Worm (Caenorhabditis elegans) whole organism, L3 larva: ENCODE measurements around the gene ZC262.7.

Experiments
- R02D3.7 ChIP-seq: fragments of 150-350 bp; optimal IDR thresholded peaks from 2 replicates; lab custom pipeline; 2014; ENCODE audit warnings: missing biosample characterization, missing genetic modification characterization
- ZK546.5 ChIP-seq: sonication (generic microtip); optimal IDR thresholded peaks from 2 replicates; lab custom pipeline; 2017; ENCODE audit warnings: missing biosample characterization, missing genetic modification characterization
- ama-1 ChIP-seq: fragments of 150-350 bp; optimal IDR thresholded peaks from 2 replicates; lab custom pipeline; 2018
- ceh-16 ChIP-seq: sonication (generic microtip); optimal IDR thresholded peaks from 2 replicates; lab custom pipeline; 2017; ENCODE audit warnings: missing biosample characterization, missing genetic modification characterization
- ceh-28 ChIP-seq: fragments of 150-350 bp; optimal IDR thresholded peaks from 2 replicates; lab custom pipeline; 2014; ENCODE audit warnings: missing biosample characterization, missing genetic modification reagents, missing genetic modification characterization
- ceh-82 ChIP-seq: fragments of 150-350 bp; optimal IDR thresholded peaks from 2 replicates; lab custom pipeline; 2014; ENCODE audit warnings: missing biosample characterization, missing genetic modification characterization
- ceh-9 ChIP-seq: sonication (generic microtip); optimal IDR thresholded peaks from 2 replicates; lab custom pipeline; 2018; ENCODE audit warnings: missing biosample characterization, missing genetic modification characterization
- egl-27 ChIP-seq: sonication (generic microtip); optimal IDR thresholded peaks from 4 replicates; lab custom pipeline; 2017; ENCODE audit warnings: missing biosample characterization, missing genetic modification reagents, missing genetic modification characterization
- egl-5 ChIP-seq: fragments of 150-350 bp; optimal IDR thresholded peaks from 2 replicates; lab custom pipeline; 2017; ENCODE audit warnings: missing biosample characterization, missing genetic modification reagents, missing genetic modification characterization, inconsistent platforms
- elt-2 ChIP-seq: sonication (generic microtip); optimal IDR thresholded peaks from 2 replicates; lab custom pipeline; 2016; ENCODE audit warnings: missing genetic modification reagents, mild to moderate bottlenecking, missing genetic modification characterization, missing compliant biosample characterization
- elt-3 ChIP-seq, 3 experiments: fragments of 150-350 bp in 1 of 3; sonication (generic microtip) in 2 of 3; optimal IDR thresholded peaks; 2 replicates in 2 of 3; 4 replicates in 1 of 3; lab custom pipeline; 2014 to 2017; ENCODE audit warnings: missing biosample characterization in 3 of 3, missing genetic modification characterization in 3 of 3
- eor-1 ChIP-seq, 2 experiments: fragments of 150-350 bp; optimal IDR thresholded peaks; 2 replicates each; lab custom pipeline; 2014 to 2018; ENCODE audit warnings: missing biosample characterization in 2 of 2, missing genetic modification characterization in 2 of 2
- fkh-10 ChIP-seq: sonication (generic microtip); optimal IDR thresholded peaks from 2 replicates; lab custom pipeline; 2017; ENCODE audit warnings: missing biosample characterization, missing genetic modification reagents, missing genetic modification characterization
- fkh-2 ChIP-seq: fragments of 150-350 bp; optimal IDR thresholded peaks from 2 replicates; lab custom pipeline; 2014; ENCODE audit warnings: missing biosample characterization, missing genetic modification reagents, missing genetic modification characterization
- fos-1 ChIP-seq: fragments of 150-350 bp; optimal IDR thresholded peaks from 2 replicates; lab custom pipeline; 2014; ENCODE audit warnings: missing biosample characterization, missing genetic modification characterization
- hmg-11 ChIP-seq: sonication (generic microtip); optimal IDR thresholded peaks from 2 replicates; lab custom pipeline; 2016; ENCODE audit warnings: missing genetic modification characterization, missing compliant biosample characterization
- jun-1 ChIP-seq: fragments of 150-350 bp; optimal IDR thresholded peaks from 2 replicates; lab custom pipeline; 2014; ENCODE audit warnings: missing biosample characterization, missing genetic modification reagents, missing genetic modification characterization
- lin-15B ChIP-seq: fragments of 150-350 bp; optimal IDR thresholded peaks from 2 replicates; lab custom pipeline; 2014; ENCODE audit warnings: missing biosample characterization, missing genetic modification characterization
- lin-39 ChIP-seq: fragments of 150-350 bp; optimal IDR thresholded peaks from 2 replicates; lab custom pipeline; 2018; ENCODE audit warnings: missing biosample characterization, missing genetic modification reagents, missing genetic modification characterization
- lsy-12 ChIP-seq: sonication (generic microtip); optimal IDR thresholded peaks from 2 replicates; lab custom pipeline; 2016; ENCODE audit warnings: mild to moderate bottlenecking, missing genetic modification characterization, missing compliant biosample characterization
- mdl-1 ChIP-seq: fragments of 150-350 bp; optimal IDR thresholded peaks from 2 replicates; lab custom pipeline; 2014; ENCODE audit warnings: missing biosample characterization, missing genetic modification characterization
- mml-1 ChIP-seq: fragments of 150-350 bp; sonication (generic microtip); optimal IDR thresholded peaks from 3 replicates; lab custom pipeline; 2014; ENCODE audit warnings: missing biosample characterization, missing genetic modification characterization
- nfya-1 ChIP-seq: sonication (generic microtip); optimal IDR thresholded peaks from 2 replicates; lab custom pipeline; 2017; ENCODE audit warnings: missing genetic modification characterization, mild to moderate bottlenecking, missing compliant biosample characterization, antibody characterized with exemption, moderate library complexity; ENCODE audit not compliant: insufficient read depth
- nhr-11 ChIP-seq: fragments of 150-350 bp; optimal IDR thresholded peaks from 2 replicates; lab custom pipeline; 2014; ENCODE audit warnings: missing biosample characterization, missing genetic modification characterization
- nhr-12 ChIP-seq: fragments of 150-350 bp; optimal IDR thresholded peaks from 2 replicates; lab custom pipeline; 2014; ENCODE audit warnings: missing biosample characterization, missing genetic modification characterization
- nhr-23 ChIP-seq: fragments of 150-350 bp; optimal IDR thresholded peaks from 2 replicates; lab custom pipeline; 2014; ENCODE audit warnings: missing biosample characterization, missing genetic modification reagents, missing genetic modification characterization
- nhr-237 ChIP-seq: fragments of 150-350 bp; optimal IDR thresholded peaks from 2 replicates; lab custom pipeline; 2014; ENCODE audit warnings: missing biosample characterization, missing genetic modification characterization
- nhr-43 ChIP-seq: sonication (generic microtip); optimal IDR thresholded peaks from 2 replicates; lab custom pipeline; 2016; ENCODE audit warnings: mild to moderate bottlenecking, missing genetic modification characterization, missing compliant biosample characterization; ENCODE audit not compliant: poor library complexity, severe bottlenecking
- nhr-67 ChIP-seq: fragments of 150-350 bp; optimal IDR thresholded peaks from 2 replicates; lab custom pipeline; 2014; ENCODE audit warnings: missing biosample characterization, missing genetic modification characterization
- nhr-77 ChIP-seq: fragments of 150-350 bp; optimal IDR thresholded peaks from 2 replicates; lab custom pipeline; 2014; ENCODE audit warnings: missing biosample characterization, missing genetic modification characterization
- pha-4 ChIP-seq: fragments of 150-350 bp; optimal IDR thresholded peaks from 2 replicates; lab custom pipeline; 2014; ENCODE audit warnings: missing biosample characterization, missing genetic modification reagents, missing genetic modification characterization
- pqm-1 ChIP-seq: fragments of 150-350 bp; optimal IDR thresholded peaks from 2 replicates; lab custom pipeline; 2017; ENCODE audit warnings: missing biosample characterization, missing genetic modification characterization, inconsistent platforms
- snpc-4 ChIP-seq: fragments of 150-350 bp; optimal IDR thresholded peaks from 2 replicates; lab custom pipeline; 2014; ENCODE audit warnings: missing biosample characterization, missing genetic modification characterization
- tbx-2 ChIP-seq: sonication (generic microtip); optimal IDR thresholded peaks from 2 replicates; lab custom pipeline; 2016; ENCODE audit warnings: mild to moderate bottlenecking, missing genetic modification characterization, missing compliant biosample characterization
- unc-39 ChIP-seq: sonication (generic microtip); optimal IDR thresholded peaks from 4 replicates; lab custom pipeline; 2017; ENCODE audit warnings: missing biosample characterization, missing genetic modification characterization
- unc-62 ChIP-seq: fragments of 150-350 bp; sonication (generic microtip); optimal IDR thresholded peaks from 4 replicates; lab custom pipeline; 2014; ENCODE audit warnings: missing biosample characterization, missing genetic modification reagents, missing genetic modification characterization
- zag-1 ChIP-seq: fragments of 150-350 bp; optimal IDR thresholded peaks from 2 replicates; lab custom pipeline; 2014; ENCODE audit warnings: missing biosample characterization, missing genetic modification characterization
- ztf-11 ChIP-seq: fragments of 150-350 bp; optimal IDR thresholded peaks from 2 replicates; lab custom pipeline; 2014; ENCODE audit warnings: missing biosample characterization, missing genetic modification characterization

The ZC262.7 gene

DNA sequence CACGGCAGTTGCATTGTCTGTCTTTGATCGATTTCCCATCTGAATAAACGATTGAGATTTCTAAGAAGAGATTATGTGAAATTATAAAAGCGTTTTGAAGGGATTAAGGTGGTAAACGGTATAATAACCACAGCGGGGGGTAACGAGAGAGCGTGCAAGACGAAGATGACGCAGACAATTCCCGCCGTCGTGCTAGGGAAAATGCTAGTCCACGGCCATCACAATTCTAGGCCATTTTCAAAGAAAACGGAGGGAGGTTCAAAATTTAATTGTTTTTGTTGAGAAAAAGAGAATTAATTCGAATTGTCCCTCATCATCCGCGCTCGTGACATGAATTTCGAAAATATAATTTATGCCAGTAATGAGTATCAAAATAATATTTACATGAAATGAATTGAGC, 25.0 kb downstream of the ZC262.7 start, which contains the start of gene F10E9.11 (continued):
- TF ChIP-seq snpc-4 (tag; lab: Kevin White, UChicago) (peak; percentile 76), nhr-237 (tag; lab: Kevin White, UChicago) (no peak), ama-1 (lab: Kevin White, UChicago) (peak; percentile 20), ceh-28 (tag; lab: Kevin White, UChicago) (peak; percentile 26), unc-39 (tag; lab: Kevin White, UChicago) (no peak), pha-4 (tag; lab: Kevin White, UChicago) (peak; percentile 84), elt-3 (tag; optimal IDR thresholded peaks at IDR 0.05; lab: Kevin White, UChicago) (no peak)

DNA sequence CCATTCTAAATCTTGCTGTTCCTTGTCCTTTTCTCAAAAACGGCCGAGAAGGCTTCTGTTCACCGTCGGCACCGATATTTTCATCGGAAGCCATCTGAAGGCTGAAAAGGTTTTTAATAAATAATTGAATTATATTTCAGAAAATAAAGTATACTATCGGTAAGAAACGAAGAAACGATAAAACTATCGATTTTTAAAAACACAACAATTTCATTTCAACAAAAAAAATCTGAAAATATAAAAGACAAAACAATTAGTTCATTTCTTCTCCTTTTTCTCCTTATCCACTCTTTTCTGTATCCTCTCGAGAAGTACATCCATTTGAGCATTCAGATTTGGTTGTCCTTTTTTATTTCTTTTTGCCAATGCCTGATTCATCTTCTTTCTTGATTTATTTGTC, 25.6 kb downstream of the ZC262.7 start, which contains the start of gene sas-4:
Gene sas-4 (minus strand): TSS at position 101 of the 400 bp plus-strand sequence.
- TF ChIP-seq ZK546.5 (tag; lab: Kevin White, UChicago) (no peak), mdl-1 (tag; lab: Kevin White, UChicago) (no peak), ceh-16 (no peak), pha-4 (tag; lab: Kevin White, UChicago) (no peak), ceh-28 (tag; lab: Kevin White, UChicago) (no peak), egl-5 (no peak), zag-1 (no peak), lin-15B (no peak), egl-27 (no peak), nhr-43 (tag; lab: Kevin White, UChicago) (no peak), jun-1 (tag; lab: Kevin White, UChicago) (no peak), ztf-11 (tag; lab: Kevin White, UChicago) (no peak), ceh-82 (no peak), eor-1 (tag; optimal IDR thresholded peaks at IDR 0.05; lab: Kevin White, UChicago) (no peak), pqm-1 (tag; lab: Kevin White, UChicago) (no peak)

DNA sequence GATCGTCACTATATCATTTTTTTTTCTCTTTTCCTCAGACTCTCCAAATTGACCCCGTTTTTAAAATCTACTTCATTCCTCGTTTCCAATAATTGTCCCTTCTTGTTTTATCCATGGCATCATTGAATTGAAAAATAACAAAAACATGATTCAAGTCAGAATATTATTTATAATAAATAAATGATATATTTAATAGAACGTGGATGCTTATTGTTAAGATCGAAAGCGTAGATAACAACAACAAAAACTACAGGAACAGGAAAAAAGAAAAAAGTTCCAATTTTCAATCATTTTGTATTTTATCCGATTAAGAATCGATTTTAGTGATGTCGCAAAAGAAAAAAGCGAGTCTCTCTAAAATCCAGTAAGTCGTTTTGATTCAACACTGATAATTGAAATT, 31.7 kb downstream of the ZC262.7 start, which contains the start of gene F10E9.2:
Gene F10E9.2 (plus strand): TSS at position 301 of the 400 bp plus-strand sequence.
- TF ChIP-seq snpc-4 (tag; lab: Kevin White, UChicago) (no peak), R02D3.7 (tag; lab: Kevin White, UChicago) (no peak), lin-39 (tag; lab: Kevin White, UChicago) (no peak), nhr-67 (tag; lab: Kevin White, UChicago) (no peak), ceh-9 (tag; lab: Kevin White, UChicago) (no peak), pha-4 (tag; lab: Kevin White, UChicago) (no peak), fos-1 (tag; lab: Kevin White, UChicago) (no peak), egl-27 (no peak), eor-1 (tag; optimal IDR thresholded peaks at IDR 0.05; lab: Kevin White, UChicago) (no peak), tbx-2 (tag; lab: Kevin White, UChicago) (no peak), fkh-10 (GFP tag; lab: Kevin White, UChicago) (no peak), nhr-12 (tag; lab: Kevin White, UChicago) (no peak), ceh-28 (tag; lab: Kevin White, UChicago) (no peak), unc-62 (no peak), ceh-82 (no peak), elt-3 (tag; optimal IDR thresholded peaks at IDR 0.05; lab: Kevin White, UChicago) (no peak), ceh-16 (no peak), nhr-23 (tag; lab: Kevin White, UChicago) (no peak), nhr-11 (no peak)

DNA sequence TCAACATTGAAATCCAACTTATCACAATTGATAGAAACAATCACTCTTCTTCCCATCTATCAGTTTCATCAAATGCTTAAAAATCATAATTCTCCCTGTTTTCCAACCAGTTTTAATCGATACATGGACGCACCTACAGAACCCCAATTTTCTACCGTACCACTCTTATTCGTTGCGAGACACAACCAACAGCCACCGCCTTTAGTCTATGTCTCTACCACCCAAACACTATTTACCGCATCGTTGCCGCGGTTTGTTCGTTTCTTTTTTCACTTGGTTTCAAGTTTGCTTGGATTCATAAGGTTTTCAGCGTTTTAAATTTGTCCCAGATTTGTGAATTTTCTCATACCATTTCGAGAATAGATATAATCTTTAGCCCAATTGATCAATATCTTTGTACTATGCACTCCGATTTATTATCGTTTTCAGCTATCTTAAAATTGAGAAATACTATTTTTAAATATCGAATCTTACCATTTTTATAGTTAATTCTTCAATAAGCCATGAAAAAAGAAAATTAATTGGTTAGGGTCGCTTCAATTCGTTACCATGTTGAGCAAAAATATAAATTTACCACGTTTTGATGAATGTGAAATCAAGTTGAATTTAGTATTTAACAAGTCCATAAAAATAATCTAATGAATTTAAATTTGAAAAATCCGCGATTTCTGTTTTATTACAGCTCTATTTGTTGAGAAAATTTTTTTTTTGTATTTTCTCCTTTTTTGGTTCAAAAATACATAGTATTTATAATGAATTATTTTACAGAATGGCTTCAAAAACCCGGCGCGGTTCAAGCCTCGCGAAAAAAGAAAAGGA, 33.7 kb downstream of the ZC262.7 start, which contains the start of gene F10E9.3:
Gene F10E9.3 (plus strand): TSS at position 769 of the 819 bp plus-strand sequence.
- TF ChIP-seq pha-4 (tag; lab: Kevin White, UChicago), result peak; percentile 62
- peak; percentile 28 for TF ChIP-seq hmg-11
- TF ChIP-seq lsy-12 (tag; lab: Kevin White, UChicago), result no peak
- TF ChIP-seq elt-2 (tag; lab: Kevin White, UChicago), result no peak
- peak; percentile 51 for TF ChIP-seq lin-15B
- TF ChIP-seq ceh-16, result no peak
- TF ChIP-seq fkh-2 (tag; lab: Kevin White, UChicago), result no peak
- no peak for TF ChIP-seq nhr-12 (tag; lab: Kevin White, UChicago)
- TF ChIP-seq ZK546.5 (tag; lab: Kevin White, UChicago), result no peak
- TF ChIP-seq nhr-237 (tag; lab: Kevin White, UChicago), result no peak
- TF ChIP-seq pqm-1 (tag; lab: Kevin White, UChicago), result peak; percentile 14
- TF ChIP-seq nhr-77, result no peak
- TF ChIP-seq mml-1, result no peak
- peak; percentile 11 for TF ChIP-seq nhr-23 (tag; lab: Kevin White, UChicago)
- peak; percentile 94 for TF ChIP-seq nfya-1 (tag; lab: Kevin White, UChicago)
